Worm (Caenorhabditis elegans): ENCODE results near the gene Y75B12B.10.

Y75B12B.10 gene

ce11 chrV:15199768-15200167, at the start of gene Y75B12B.10:
TSS of gene Y75B12B.10 (plus strand) at chrV:15200068.
- TF ChIP-seq nhr-2 (tag; optimal IDR thresholded peaks at IDR 0.05) (no peak), elt-3 (tag; optimal IDR thresholded peaks at IDR 0.05) (no peak), snpc-4 (tag; optimal IDR thresholded peaks at IDR 0.05) (no peak), flh-1 (GFP tag; optimal IDR thresholded peaks at IDR 0.05) (no peak), mab-5 (tag; optimal IDR thresholded peaks at IDR 0.05) (no peak), mls-2 (tag; optimal IDR thresholded peaks at IDR 0.05) (no peak), bed-3 (GFP tag; optimal IDR thresholded peaks at IDR 0.05) (no peak), cnd-1 (tag; optimal IDR thresholded peaks at IDR 0.05) (no peak), ces-1 (GFP tag; optimal IDR thresholded peaks at IDR 0.05) (no peak)

ce11 chrV:15150176-15150575, 49.7 kb upstream of the Y75B12B.10 start:
- TF ChIP-seq nhr-76 (tag; optimal IDR thresholded peaks at IDR 0.05) (no peak), snpc-4 (tag; optimal IDR thresholded peaks at IDR 0.05) (no peak), mls-2 (tag; optimal IDR thresholded peaks at IDR 0.05) (no peak), ham-2 (GFP tag; optimal IDR thresholded peaks at IDR 0.05) (no peak), sem-2 (GFP tag; optimal IDR thresholded peaks at IDR 0.05) (no peak), mep-1 (tag; optimal IDR thresholded peaks at IDR 0.05) (no peak), M03D4.4 (tag; optimal IDR thresholded peaks at IDR 0.05) (no peak), ceh-39 (tag; optimal IDR thresholded peaks at IDR 0.05) (no peak), elt-1 (tag; optimal IDR thresholded peaks at IDR 0.05; ENCODE audit: borderline replicate concordance, insufficient read depth) (no peak), bed-3 (GFP tag; optimal IDR thresholded peaks at IDR 0.05) (no peak), nhr-28 (tag; optimal IDR thresholded peaks at IDR 0.05) (no peak), hlh-1 (tag; optimal IDR thresholded peaks at IDR 0.05) (no peak), tbx-8 (GFP tag; optimal IDR thresholded peaks at IDR 0.05) (no peak), unc-39 (tag; optimal IDR thresholded peaks at IDR 0.05) (no peak), ceh-43 (GFP tag; optimal IDR thresholded peaks at IDR 0.05) (no peak)

- TF ChIP-seq mls-2 (tag; optimal IDR thresholded peaks at IDR 0.05) (no peak), flh-1 (GFP tag; optimal IDR thresholded peaks at IDR 0.05) (no peak), sptf-1 (tag; optimal IDR thresholded peaks at IDR 0.05) (no peak), lin-32 (GFP tag; optimal IDR thresholded peaks at IDR 0.05) (no peak), elt-3 (tag; optimal IDR thresholded peaks at IDR 0.05) (no peak), zip-8 (tag; optimal IDR thresholded peaks at IDR 0.05) (no peak)
Observed at ce11 chrV:15150661-15151060, 49.2 kb upstream of the Y75B12B.10 start, which contains the start of gene T09F5.2. TSS of gene T09F5.2 (plus strand) at chrV:15150961.

- TF ChIP-seq mep-1 (tag; optimal IDR thresholded peaks at IDR 0.05) (no peak), zip-8 (tag; optimal IDR thresholded peaks at IDR 0.05) (no peak), drap-1 (GFP tag; optimal IDR thresholded peaks at IDR 0.05) (no peak), sptf-1 (tag; optimal IDR thresholded peaks at IDR 0.05) (no peak), ceh-43 (GFP tag; optimal IDR thresholded peaks at IDR 0.05) (no peak), lsy-2 (tag; optimal IDR thresholded peaks at IDR 0.05) (no peak), tbx-8 (GFP tag; optimal IDR thresholded peaks at IDR 0.05) (no peak), nhr-12 (tag; optimal IDR thresholded peaks at IDR 0.05) (no peak), pha-4 (tag; optimal IDR thresholded peaks at IDR 0.05) (no peak), elt-3 (tag; optimal IDR thresholded peaks at IDR 0.05) (no peak), nhr-2 (tag; optimal IDR thresholded peaks at IDR 0.05) (no peak), nhr-237 (tag; optimal IDR thresholded peaks at IDR 0.05) (no peak), ztf-11 (tag; optimal IDR thresholded peaks at IDR 0.05) (no peak)
Observed at ce11 chrV:15152010-15152409, 47.9 kb upstream of the Y75B12B.10 start.

- TF ChIP-seq mep-1 (tag; optimal IDR thresholded peaks at IDR 0.05) = no peak
- no peak for TF ChIP-seq lsy-2 (tag; optimal IDR thresholded peaks at IDR 0.05)
- TF ChIP-seq ceh-83 (GFP tag; optimal IDR thresholded peaks at IDR 0.05) = no peak
- TF ChIP-seq lin-13 (tag; optimal IDR thresholded peaks at IDR 0.05) = no peak
- no peak for TF ChIP-seq ceh-39 (tag; optimal IDR thresholded peaks at IDR 0.05)
- no peak for TF ChIP-seq sem-2 (GFP tag; optimal IDR thresholded peaks at IDR 0.05)
- TF ChIP-seq lin-32 (GFP tag; optimal IDR thresholded peaks at IDR 0.05) = no peak
- no peak for TF ChIP-seq ceh-43 (GFP tag; optimal IDR thresholded peaks at IDR 0.05)
- TF ChIP-seq hlh-1 (tag; optimal IDR thresholded peaks at IDR 0.05) = no peak
- TF ChIP-seq nhr-76 (tag; optimal IDR thresholded peaks at IDR 0.05) = no peak
- no peak for TF ChIP-seq bed-3 (GFP tag; optimal IDR thresholded peaks at IDR 0.05)
- TF ChIP-seq mls-2 (tag; optimal IDR thresholded peaks at IDR 0.05) = no peak
- TF ChIP-seq sptf-1 (tag; optimal IDR thresholded peaks at IDR 0.05) = no peak
- TF ChIP-seq flh-1 (GFP tag; optimal IDR thresholded peaks at IDR 0.05) = no peak
- TF ChIP-seq cnd-1 (tag; optimal IDR thresholded peaks at IDR 0.05) = no peak
- TF ChIP-seq pha-4 (tag; optimal IDR thresholded peaks at IDR 0.05) = no peak
- TF ChIP-seq elt-3 (tag; optimal IDR thresholded peaks at IDR 0.05) = no peak
Observed at ce11 chrV:15153277-15153676, 46.6 kb upstream of the Y75B12B.10 start, which contains the start of gene srh-55. TSS of gene srh-55 (plus strand) at chrV:15153577.
